Worm (Caenorhabditis elegans) whole organism, late embryonic: ENCODE results near the gene ftr-1.

Experiments
- Y22D7AL.16 ChIP-seq: sonication (generic microtip); optimal IDR thresholded peaks from 2 replicates; lab custom pipeline; 2016; ENCODE audit warnings: missing genetic modification characterization, missing compliant biosample characterization
- ceh-34 ChIP-seq: sonication (generic microtip); optimal IDR thresholded peaks from 2 replicates; lab custom pipeline; 2016; ENCODE audit warnings: mild to moderate bottlenecking, missing genetic modification characterization, missing compliant biosample characterization
- ceh-9 ChIP-seq: sonication (generic microtip); optimal IDR thresholded peaks from 2 replicates; lab custom pipeline; 2016; ENCODE audit warnings: mild to moderate bottlenecking, missing genetic modification characterization, inconsistent platforms, missing compliant biosample characterization
- dve-1 ChIP-seq: sonication (generic microtip); optimal IDR thresholded peaks from 2 replicates; lab custom pipeline; 2017; ENCODE audit warnings: antibody characterized with exemption, mild to moderate bottlenecking, missing genetic modification characterization, missing compliant biosample characterization
- elt-4 ChIP-seq: sonication (generic microtip); optimal IDR thresholded peaks from 2 replicates; lab custom pipeline; 2016; ENCODE audit warnings: missing genetic modification characterization, missing compliant biosample characterization
- eyg-1 ChIP-seq: sonication (generic microtip); optimal IDR thresholded peaks from 2 replicates; lab custom pipeline; 2016; ENCODE audit warnings: missing genotype, missing genetic modification characterization, missing compliant biosample characterization
- fkh-10 ChIP-seq: fragments of 150-350 bp; optimal IDR thresholded peaks from 2 replicates; lab custom pipeline; 2014; ENCODE audit warnings: missing biosample characterization, missing genetic modification reagents, missing genetic modification characterization
- pha-4 ChIP-seq: fragments of 150-350 bp; optimal IDR thresholded peaks from 2 replicates; lab custom pipeline; 2018; ENCODE audit warnings: missing biosample characterization, missing genetic modification reagents, missing genetic modification characterization
- ttx-3 ChIP-seq: sonication (generic microtip); optimal IDR thresholded peaks from 2 replicates; lab custom pipeline; 2016; ENCODE audit warnings: missing genetic modification reagents, missing genetic modification characterization, missing compliant biosample characterization
- zip-5 ChIP-seq: sonication (generic microtip); optimal IDR thresholded peaks from 2 replicates; lab custom pipeline; 2016; ENCODE audit warnings: missing genetic modification characterization, missing compliant biosample characterization

- TF ChIP-seq ceh-9 (no peak), dve-1 (tag; lab: Kevin White, UChicago) (no peak), ceh-34 (tag; lab: Kevin White, UChicago) (no peak), Y22D7AL.16 (tag; lab: Kevin White, UChicago) (no peak), ttx-3 (tag; lab: Kevin White, UChicago) (no peak), eyg-1 (tag; lab: Kevin White, UChicago) (no peak), pha-4 (tag; lab: Kevin White, UChicago) (no peak), elt-4 (no peak), zip-5 (tag; lab: Kevin White, UChicago) (no peak), fkh-10 (GFP tag; lab: Kevin White, UChicago) (no peak)
These were observed at the start of gene ftr-1 for ce11 chrV:20196671-20197070.
